Worm (Caenorhabditis elegans): ENCODE measurements around the gene C17H12.37.

Gene C17H12.37

DNA sequence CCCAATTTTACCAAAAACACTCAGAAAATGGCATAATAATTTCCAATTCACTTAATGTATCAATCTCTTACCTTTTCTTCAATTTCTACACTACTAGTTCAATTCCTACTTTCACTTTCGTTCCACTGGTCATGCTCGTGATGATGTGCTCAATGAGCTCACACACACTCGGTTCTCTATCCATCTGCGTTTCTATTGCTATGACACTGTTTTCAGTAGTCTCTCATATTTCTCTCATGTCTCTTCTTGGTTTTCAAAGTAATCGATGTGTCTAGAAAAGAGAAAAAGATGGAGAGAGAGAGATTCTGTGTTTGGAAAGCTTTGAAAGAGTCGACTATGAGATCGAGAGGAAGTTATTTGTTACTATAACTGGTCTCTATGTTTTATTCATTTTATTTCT, 37.7 kb upstream of the C17H12.37 start:
- no peak for TF ChIP-seq ceh-82 (tag; optimal IDR thresholded peaks at IDR 0.05)
- no peak for TF ChIP-seq unc-39 (tag; optimal IDR thresholded peaks at IDR 0.05)
- peak; percentile 68 for TF ChIP-seq hmg-1.1 (GFP tag; IDR thresholded peaks at IDR 0.05)
- TF ChIP-seq lsy-2 (tag; optimal IDR thresholded peaks at IDR 0.05): peak; percentile 23 to 77
- peak; percentile 85 for TF ChIP-seq dve-1 (tag; optimal IDR thresholded peaks at IDR 0.05; ENCODE audit: insufficient read depth)
- peak; percentile 43 for TF ChIP-seq fkh-10 (GFP tag; optimal IDR thresholded peaks at IDR 0.05)
- peak; percentile 2 for TF ChIP-seq dpl-1 (GFP tag; optimal IDR thresholded peaks at IDR 0.05)
- TF ChIP-seq hif-1 (tag; optimal IDR thresholded peaks at IDR 0.05): peak in 1 of 2 experiments; percentile 18
- TF ChIP-seq hlh-30 (tag; optimal IDR thresholded peaks at IDR 0.05; ENCODE audit: insufficient read depth): peak; percentile 91
- TF ChIP-seq hlh-11 (tag; optimal IDR thresholded peaks at IDR 0.05): peak; percentile 70
- TF ChIP-seq dmd-6 (GFP tag; IDR thresholded peaks at IDR 0.05): peak; percentile 20; the same call in 1 of the 2 replicates
- peak; percentile 75 for TF ChIP-seq mep-1 (tag; optimal IDR thresholded peaks at IDR 0.05)
- TF ChIP-seq nhr-77 (tag; optimal IDR thresholded peaks at IDR 0.05): peak; percentile 49
- TF ChIP-seq Y75B8A.6 (GFP tag; IDR thresholded peaks at IDR 0.05): no peak
- peak; percentile 52 for TF ChIP-seq ceh-28 (tag; optimal IDR thresholded peaks at IDR 0.05)
- TF ChIP-seq daf-16 (GFP tag; optimal IDR thresholded peaks at IDR 0.05): no peak
- peak; percentile 72 for TF ChIP-seq daf-16 (tag; optimal IDR thresholded peaks at IDR 0.05)
- TF ChIP-seq nhr-28 (tag; optimal IDR thresholded peaks at IDR 0.05): peak; percentile 59
- TF ChIP-seq nhr-48 (tag; optimal IDR thresholded peaks at IDR 0.05): peak; percentile 6
- TF ChIP-seq rbr-2 (tag; optimal IDR thresholded peaks at IDR 0.05): peak; percentile 36
- TF ChIP-seq mdl-1 (tag; optimal IDR thresholded peaks at IDR 0.05): peak in 1 of 2 experiments; percentile 69
- TF ChIP-seq arid-1 (GFP tag; conservative IDR thresholded peaks at IDR 0.05): no peak
- no peak for TF ChIP-seq dmd-9 (GFP tag; IDR thresholded peaks at IDR 0.05)

DNA sequence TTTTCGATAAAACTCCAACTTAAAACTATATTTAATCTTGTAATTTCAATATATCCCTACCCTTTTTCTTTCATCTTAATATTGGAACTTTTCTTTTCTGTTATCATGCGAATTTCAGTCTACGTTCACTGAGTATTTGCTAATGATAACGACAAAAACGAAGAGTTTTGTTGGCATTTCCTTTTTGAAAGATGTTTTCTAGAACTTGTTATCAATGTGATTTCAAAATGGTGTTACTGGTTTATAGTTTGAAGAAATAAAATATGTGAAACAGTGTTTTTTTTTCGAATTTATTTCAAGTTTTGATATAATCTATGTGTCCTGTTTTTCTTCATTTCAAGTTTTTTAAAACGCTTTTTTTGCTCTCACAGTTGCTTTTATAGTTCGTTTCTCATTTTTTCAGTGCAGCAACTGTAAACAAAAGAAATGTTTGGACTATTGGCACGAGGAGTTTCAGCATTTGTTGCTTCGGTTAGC, 34.5 kb upstream of the C17H12.37 start, which contains the start of gene anat-1:
anat-1 (plus strand) TSS at position 427 of the 477 bp plus-strand sequence.
- no peak for TF ChIP-seq daf-16 (GFP tag; optimal IDR thresholded peaks at IDR 0.05)
- peak; percentile 73 for TF ChIP-seq daf-16 (tag; optimal IDR thresholded peaks at IDR 0.05)
- no peak for TF ChIP-seq F37D6.2 (tag; optimal IDR thresholded peaks at IDR 0.05)
- TF ChIP-seq cey-2 (tag; optimal IDR thresholded peaks at IDR 0.05; ENCODE audit: borderline replicate concordance, insufficient read depth): no peak
- TF ChIP-seq T26A8.4 (GFP tag; IDR thresholded peaks at IDR 0.05): no peak
- TF ChIP-seq mep-1 (tag; optimal IDR thresholded peaks at IDR 0.05): no peak
- no peak for TF ChIP-seq tag-97 (GFP tag; IDR thresholded peaks at IDR 0.05)
- no peak for TF ChIP-seq dmd-6 (GFP tag; IDR thresholded peaks at IDR 0.05)
- TF ChIP-seq zag-1 (tag; optimal IDR thresholded peaks at IDR 0.05): no peak
- TF ChIP-seq pqm-1 (tag; optimal IDR thresholded peaks at IDR 0.05): peak; percentile 73
- peak; percentile 23 for TF ChIP-seq dve-1 (tag; optimal IDR thresholded peaks at IDR 0.05; ENCODE audit: insufficient read depth)
- TF ChIP-seq lin-38 (GFP tag; IDR thresholded peaks at IDR 0.05): no peak

DNA sequence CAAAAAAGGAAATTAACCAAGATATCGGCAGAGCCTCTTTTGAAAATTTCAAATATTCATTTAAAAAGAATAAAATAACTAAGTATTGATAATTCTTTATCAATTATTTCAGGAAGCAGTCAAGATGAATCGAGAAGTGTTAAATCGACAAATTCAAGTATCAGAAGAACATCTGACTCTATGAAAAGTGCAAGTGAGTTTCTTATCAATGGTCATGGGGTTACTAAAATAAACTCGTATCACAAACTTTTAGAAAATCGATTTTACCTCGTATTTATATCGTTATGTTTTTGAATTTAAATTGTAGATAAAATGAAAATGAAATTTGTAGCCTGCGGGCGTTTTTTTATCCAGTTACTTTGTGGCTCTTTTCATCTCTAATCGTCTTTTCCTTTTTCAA, 33.4 kb upstream of the C17H12.37 start:
- TF ChIP-seq hlh-30 (tag; optimal IDR thresholded peaks at IDR 0.05; ENCODE audit: insufficient read depth) (peak; percentile 22), skn-1 (tag; optimal IDR thresholded peaks at IDR 0.05) (no peak), nhr-6 (tag; optimal IDR thresholded peaks at IDR 0.05) (no peak), nhr-28 (tag; optimal IDR thresholded peaks at IDR 0.05) (peak; percentile 34), dve-1 (tag; optimal IDR thresholded peaks at IDR 0.05; ENCODE audit: insufficient read depth) (peak; percentile 61), nhr-77 (tag; optimal IDR thresholded peaks at IDR 0.05) (peak; percentile 44), tra-1 (GFP tag; IDR thresholded peaks at IDR 0.05) (no peak), aha-1 (tag) (peak; percentile 52), daf-16 (GFP tag; optimal IDR thresholded peaks at IDR 0.05) (no peak), daf-16 (tag; optimal IDR thresholded peaks at IDR 0.05) (peak; percentile 48)

DNA sequence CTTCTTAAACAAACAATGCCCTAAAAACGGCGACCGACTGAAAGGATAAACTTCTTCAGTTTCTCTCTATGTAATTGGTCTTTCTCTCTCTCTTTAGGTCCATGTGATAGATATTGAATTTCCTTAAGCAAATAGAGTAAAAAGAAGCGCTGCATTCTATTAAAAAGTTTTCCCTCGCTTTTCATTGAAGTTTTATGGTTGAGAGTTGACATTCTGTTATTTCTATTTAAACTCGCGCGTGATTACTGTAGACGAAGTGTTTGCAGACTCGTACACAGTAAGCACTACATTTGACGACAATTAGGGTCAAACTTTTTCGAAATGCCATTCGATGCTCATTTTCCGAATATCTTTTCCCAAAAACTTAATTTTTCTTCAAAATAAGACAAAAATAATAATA, 27.8 kb upstream of the C17H12.37 start:
- TF ChIP-seq ceh-20 (GFP tag; IDR thresholded peaks at IDR 0.05) (no peak), snpc-1.2 (GFP tag; IDR thresholded peaks at IDR 0.05) (peak; percentile 62)
